Fruit fly (Drosophila melanogaster): ENCODE results near the gene Pfas.

The Pfas gene

DNA sequence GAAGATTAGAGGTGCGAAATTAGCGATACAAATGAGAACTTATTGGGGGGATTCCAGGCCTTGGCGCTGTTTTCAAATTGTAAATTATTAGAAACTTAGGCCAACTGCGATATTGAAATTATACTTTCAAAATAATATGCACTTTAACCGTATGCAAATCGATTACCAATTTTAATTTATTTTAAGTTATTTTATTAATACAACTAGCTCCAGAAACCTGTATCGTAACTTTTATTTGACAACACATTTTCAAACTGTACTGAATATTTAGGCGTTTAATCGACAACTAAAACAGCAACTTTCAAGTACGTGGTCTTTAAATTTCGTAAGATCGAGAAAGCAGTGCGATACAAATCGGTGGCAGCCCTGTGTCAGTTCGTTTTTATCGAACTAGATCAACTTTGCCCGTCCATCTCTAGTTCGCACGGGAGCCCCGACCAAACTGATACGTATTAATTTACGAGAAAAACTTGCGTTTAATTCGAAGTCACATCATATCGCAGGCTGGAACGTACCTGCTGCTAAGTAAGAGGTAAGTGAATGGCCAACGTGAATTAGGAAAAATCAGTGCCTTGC lies 24.9 kb upstream of the Pfas start, which contains the start of the genes CG9154 and Kr-h2:
Gene CG9154, minus strand, starts transcription at position 31 of the 576 bp plus-strand sequence.
Gene Kr-h2, plus strand, starts transcription at position 335 of the 576 bp plus-strand sequence.
- TF ChIP-seq CG4496 (GFP tag; IDR thresholded peaks at IDR 0.05), result peak; percentile 76
- no peak for TF ChIP-seq CG14655 (GFP tag; optimal IDR thresholded peaks at IDR 0.05)
- peak; percentile 33 for TF ChIP-seq CG17806 (tag; optimal IDR thresholded peaks at IDR 0.05)
- peak; percentile 22 for TF ChIP-seq CG9948 (tag; optimal IDR thresholded peaks at IDR 0.05)
- TF ChIP-seq CG8159 (tag; optimal IDR thresholded peaks at IDR 0.05), result no peak
- peak; percentile 50 for TF ChIP-seq CG15710 (tag; optimal IDR thresholded peaks at IDR 0.05)
- TF ChIP-seq Ets98B (GFP tag; IDR thresholded peaks at IDR 0.05), result peak; percentile 58; the same call in 1 of the 2 replicates
- no peak for TF ChIP-seq CG13204 (GFP tag; optimal IDR thresholded peaks at IDR 0.05)
- TF ChIP-seq rn (GFP tag; IDR thresholded peaks at IDR 0.05), result peak; percentile 36; the same call in 1 of the 2 replicates
- TF ChIP-seq CG12605 (GFP tag; IDR thresholded peaks at IDR 0.05), result 0 out of 2 replicates have a peak, but pooled peaks have one; percentile 33
- peak; percentile 50 for TF ChIP-seq CG8301 (tag; optimal IDR thresholded peaks at IDR 0.05)
- TF ChIP-seq CG34367 (tag; optimal IDR thresholded peaks at IDR 0.05), result peak; percentile 18
- peak; percentile 49 for TF ChIP-seq Snoo (tag; optimal IDR thresholded peaks at IDR 0.05)
- TF ChIP-seq fd96Ca (GFP tag; IDR thresholded peaks at IDR 0.05), result peak; percentile 56; the same call in 1 of the 3 replicates
- no peak for TF ChIP-seq Pif1B (GFP tag; optimal IDR thresholded peaks at IDR 0.05)
- 0 out of 2 replicates have a peak, but pooled peaks have one; percentile 34 for TF ChIP-seq CG32121 (GFP tag; IDR thresholded peaks at IDR 0.05)

dm6 chr2L:6068544-6069251 lies 22.8 kb upstream of the Pfas start, which contains the start of the genes CG9150 and Pfdn1:
Gene CG9150 (minus strand): TSS chr2L:6068594.
Gene Pfdn1 (plus strand): TSS chr2L:6069079.
- TF ChIP-seq Ets98B (GFP tag; IDR thresholded peaks at IDR 0.05), result peak; percentile 18; the same call in 1 of the 2 replicates
- no peak for TF ChIP-seq CG8159 (tag; optimal IDR thresholded peaks at IDR 0.05)
- TF ChIP-seq CG4496 (GFP tag; IDR thresholded peaks at IDR 0.05), result 0 out of 3 replicates have a peak, but pooled peaks have one; percentile 19

dm6 chr2L:6065823-6066222 lies 20.0 kb upstream of the Pfas start, which contains the start of the genes Fbw5 and CG9147:
Gene Fbw5 (minus strand): TSS chr2L:6065953.
Gene CG9147 (plus strand): TSS chr2L:6065997.
- TF ChIP-seq Ets98B (GFP tag; IDR thresholded peaks at IDR 0.05), result peak; percentile 99
- TF ChIP-seq Pif1A (GFP tag; optimal IDR thresholded peaks at IDR 0.05), result peak; percentile 100
- no peak for TF ChIP-seq D1 (tag; optimal IDR thresholded peaks at IDR 0.05)
- peak; percentile 99 for TF ChIP-seq CG17806 (tag; optimal IDR thresholded peaks at IDR 0.05)
- TF ChIP-seq CG12605 (GFP tag; IDR thresholded peaks at IDR 0.05), result peak; percentile 100
- peak; percentile 100 for TF ChIP-seq Snoo (tag; optimal IDR thresholded peaks at IDR 0.05)
- TF ChIP-seq CG13204 (GFP tag; optimal IDR thresholded peaks at IDR 0.05), result peak; percentile 97
- peak; percentile 100 for TF ChIP-seq Pif1B (GFP tag; optimal IDR thresholded peaks at IDR 0.05)
- peak; percentile 99 for TF ChIP-seq CG9948 (tag; optimal IDR thresholded peaks at IDR 0.05)
- TF ChIP-seq CG34367 (tag; optimal IDR thresholded peaks at IDR 0.05), result peak; percentile 100
- TF ChIP-seq CG8301 (tag; optimal IDR thresholded peaks at IDR 0.05), result peak; percentile 99
- peak; percentile 100 for TF ChIP-seq CG15710 (tag; optimal IDR thresholded peaks at IDR 0.05)
- peak; percentile 98 for TF ChIP-seq gl (tag; optimal IDR thresholded peaks at IDR 0.05)
- TF ChIP-seq CG32121 (GFP tag; IDR thresholded peaks at IDR 0.05), result peak; percentile 99
- TF ChIP-seq rn (GFP tag; IDR thresholded peaks at IDR 0.05), result peak; percentile 98
- peak; percentile 98 for TF ChIP-seq fd96Ca (GFP tag; IDR thresholded peaks at IDR 0.05)
- TF ChIP-seq CG10348 (GFP tag; IDR thresholded peaks at IDR 0.05), result peak; percentile 98
- peak; percentile 100 for TF ChIP-seq CG4496 (GFP tag; IDR thresholded peaks at IDR 0.05)
- TF ChIP-seq CG14655 (GFP tag; optimal IDR thresholded peaks at IDR 0.05), result peak; percentile 100
- peak; percentile 79 for TF ChIP-seq EcR (GFP tag; optimal IDR thresholded peaks at IDR 0.05)
- peak; percentile 99 for TF ChIP-seq CG8159 (tag; optimal IDR thresholded peaks at IDR 0.05)

DNA sequence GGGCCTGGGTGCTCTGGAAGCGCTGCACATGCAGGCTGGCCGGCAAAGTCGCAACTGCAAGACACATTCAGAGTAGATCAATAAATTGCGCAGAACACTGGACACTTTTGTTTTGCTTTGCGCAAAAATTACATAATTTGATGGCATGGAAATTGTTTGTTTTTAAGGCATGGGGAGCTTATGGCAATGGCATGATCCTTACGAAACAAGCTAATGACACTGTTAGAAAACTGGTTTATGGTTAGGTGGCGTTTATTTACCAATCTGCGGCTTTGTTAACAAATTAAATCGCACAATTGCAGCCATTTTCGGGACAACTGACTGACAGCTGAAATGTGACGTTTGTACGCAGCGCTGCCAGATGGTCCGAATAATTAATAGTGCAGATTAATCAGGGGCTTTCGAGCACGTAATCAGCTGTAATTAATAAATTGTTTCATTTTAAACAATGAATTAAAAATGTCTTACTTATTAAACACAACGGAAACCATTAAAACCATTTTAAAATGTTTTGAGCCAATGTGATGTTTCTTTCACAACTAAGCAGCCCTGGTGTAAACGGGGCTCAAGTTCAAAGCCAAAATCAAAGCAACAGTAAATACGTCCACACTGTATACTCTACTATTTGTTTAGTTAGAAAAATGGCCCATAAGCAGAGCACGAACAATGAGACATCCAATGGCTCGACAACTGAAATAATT lies 16.7 kb upstream of the Pfas start, which contains the start of the genes ND-51 and CG13994:
Gene ND-51, minus strand, starts transcription at position 376 of the 701 bp plus-strand sequence.
Gene CG13994, plus strand, starts transcription at position 608 of the 701 bp plus-strand sequence.
- TF ChIP-seq CG9948 (tag; optimal IDR thresholded peaks at IDR 0.05) (peak; percentile 57), CG14655 (GFP tag; optimal IDR thresholded peaks at IDR 0.05) (no peak), Ets98B (GFP tag; IDR thresholded peaks at IDR 0.05) (peak; percentile 79), gl (tag; optimal IDR thresholded peaks at IDR 0.05) (peak; percentile 8), CG8159 (tag; optimal IDR thresholded peaks at IDR 0.05) (peak; percentile 74), CG17806 (tag; optimal IDR thresholded peaks at IDR 0.05) (peak; percentile 69), fd96Ca (GFP tag; IDR thresholded peaks at IDR 0.05) (peak; percentile 88), CG15710 (tag; optimal IDR thresholded peaks at IDR 0.05) (peak; percentile 61), CG12605 (GFP tag; IDR thresholded peaks at IDR 0.05) (peak; percentile 46), Snoo (tag; optimal IDR thresholded peaks at IDR 0.05) (peak; percentile 69), EcR (GFP tag; optimal IDR thresholded peaks at IDR 0.05) (peak; percentile 29), D1 (tag; optimal IDR thresholded peaks at IDR 0.05) (no peak), Pif1A (GFP tag; optimal IDR thresholded peaks at IDR 0.05) (no peak), CG8301 (tag; optimal IDR thresholded peaks at IDR 0.05) (no peak), Pif1B (GFP tag; optimal IDR thresholded peaks at IDR 0.05) (no peak), CG10348 (GFP tag; IDR thresholded peaks at IDR 0.05) (no peak), CG32121 (GFP tag; IDR thresholded peaks at IDR 0.05) (peak; percentile 78), CG34367 (tag; optimal IDR thresholded peaks at IDR 0.05) (peak; percentile 45), CG13204 (GFP tag; optimal IDR thresholded peaks at IDR 0.05) (no peak), rn (GFP tag; IDR thresholded peaks at IDR 0.05) (peak; percentile 73), CG4496 (GFP tag; IDR thresholded peaks at IDR 0.05) (peak; percentile 86)

All from whole organism, pupa.